Fruit fly (Drosophila melanogaster): ENCODE data around the gene t.
A peak's percentile ranks its signal among the peaks of the same experiment; 100 is the strongest.

Gene t

dm6 chrX:9251212-9251877, 28.3 kb upstream of the t start (continued):
- peak; percentile 55; the same call in 2 of the 3 replicates for TF ChIP-seq zfh1 (GFP tag; IDR thresholded peaks at IDR 0.05)
- peak; percentile 21 for TF ChIP-seq unpg (GFP tag; optimal IDR thresholded peaks at IDR 0.05)
- TF ChIP-seq tgo (GFP tag; IDR thresholded peaks at IDR 0.05): peak; percentile 56
- TF ChIP-seq Trl (optimal IDR thresholded peaks at IDR 0.05): no peak
- TF ChIP-seq Trl (GFP tag; optimal IDR thresholded peaks at IDR 0.05): no peak
- TF ChIP-seq tin (GFP tag; optimal IDR thresholded peaks at IDR 0.05): peak; percentile 22
- no peak; the same call in 1 of the 2 replicates for TF ChIP-seq dati (GFP tag; IDR thresholded peaks at IDR 0.05)
- no peak for TF ChIP-seq eyg (GFP tag; optimal IDR thresholded peaks at IDR 0.05)
- TF ChIP-seq stc (GFP tag; IDR thresholded peaks at IDR 0.05): peak; percentile 43; the same call in 1 of the 2 replicates
- TF ChIP-seq CG7556 (GFP tag; optimal IDR thresholded peaks at IDR 0.05): peak; percentile 4
- no peak for TF ChIP-seq CG17568 (GFP tag; optimal IDR thresholded peaks at IDR 0.05)
- TF ChIP-seq chif (GFP tag; optimal IDR thresholded peaks at IDR 0.05): peak in 1 of 2 experiments; percentile 4
- peak; percentile 52 for TF ChIP-seq CG14441 (GFP tag; IDR thresholded peaks at IDR 0.05)
- no peak for TF ChIP-seq MTF-1 (GFP tag; optimal IDR thresholded peaks at IDR 0.05; ENCODE audit: borderline replicate concordance)
- TF ChIP-seq Asciz (GFP tag; optimal IDR thresholded peaks at IDR 0.05): peak; percentile 20
- no peak for TF ChIP-seq Kr (GFP tag; optimal IDR thresholded peaks at IDR 0.05)
- TF ChIP-seq wek (GFP tag; optimal IDR thresholded peaks at IDR 0.05): no peak
- peak; percentile 85 for TF ChIP-seq Ets65A (GFP tag)
- no peak for TF ChIP-seq D19B (GFP tag; optimal IDR thresholded peaks at IDR 0.05)
- TF ChIP-seq CG12744 (GFP tag; optimal IDR thresholded peaks at IDR 0.05): no peak
- TF ChIP-seq CG32767 (GFP tag; IDR thresholded peaks at IDR 0.05): 0 out of 2 replicates have a peak, but pooled peaks have one; percentile 28
- TF ChIP-seq wor (GFP tag; IDR thresholded peaks at IDR 0.05): peak; percentile 30; the same call in 1 of the 2 replicates
- no peak for TF ChIP-seq CG18764 (GFP tag; optimal IDR thresholded peaks at IDR 0.05)
- no peak for TF ChIP-seq CG11247 (GFP tag; IDR thresholded peaks at IDR 0.05)
- peak; percentile 23 for TF ChIP-seq CG10654 (GFP tag; optimal IDR thresholded peaks at IDR 0.05)
- no peak for TF ChIP-seq al (GFP tag; IDR thresholded peaks at IDR 0.05)
- TF ChIP-seq exex (tag; optimal IDR thresholded peaks at IDR 0.05): no peak
- no peak for TF ChIP-seq Spps (tag; optimal IDR thresholded peaks at IDR 0.05)
- peak in 1 of 2 experiments; percentile 24 for TF ChIP-seq dpn (GFP tag; optimal IDR thresholded peaks at IDR 0.05)
- TF ChIP-seq Ada2b (GFP tag; IDR thresholded peaks at IDR 0.05): 0 out of 2 replicates have a peak, but pooled peaks have one; percentile 19
- peak; percentile 38 for TF ChIP-seq CG30403 (GFP tag; optimal IDR thresholded peaks at IDR 0.05)
- peak; percentile 12 for TF ChIP-seq pum (GFP tag; optimal IDR thresholded peaks at IDR 0.05)
- TF ChIP-seq hkb (optimal IDR thresholded peaks at IDR 0.05): no peak
- TF ChIP-seq hkb (GFP tag; IDR thresholded peaks at IDR 0.05): 0 out of 2 replicates have a peak, but pooled peaks have one; percentile 36
- no peak for TF ChIP-seq nerfin-2 (GFP tag; IDR thresholded peaks at IDR 0.05; ENCODE audit: partially characterized antibody)
- TF ChIP-seq CG1602 (GFP tag; optimal IDR thresholded peaks at IDR 0.05): no peak
- TF ChIP-seq Bteb2 (GFP tag; optimal IDR thresholded peaks at IDR 0.05): no peak
- TF ChIP-seq Antp (GFP tag; optimal IDR thresholded peaks at IDR 0.05): peak; percentile 13
- peak; percentile 12 for TF ChIP-seq CG12659 (GFP tag; optimal IDR thresholded peaks at IDR 0.05)
- TF ChIP-seq CG15269 (tag; optimal IDR thresholded peaks at IDR 0.05): peak; percentile 42
- no peak for TF ChIP-seq sc (optimal IDR thresholded peaks at IDR 0.05)
- TF ChIP-seq sc (GFP tag; optimal IDR thresholded peaks at IDR 0.05): no peak
- peak; percentile 28; the same call in 1 of the 2 replicates for TF ChIP-seq Ptx1 (GFP tag; IDR thresholded peaks at IDR 0.05)
- TF ChIP-seq CG7372 (GFP tag; IDR thresholded peaks at IDR 0.05): no peak
- TF ChIP-seq bowl (GFP tag; IDR thresholded peaks at IDR 0.05): no peak
- TF ChIP-seq CG2120 (GFP tag; optimal IDR thresholded peaks at IDR 0.05): peak; percentile 1
- no peak for TF ChIP-seq CG18011 (GFP tag; optimal IDR thresholded peaks at IDR 0.05)
- no peak for TF ChIP-seq TFAM (GFP tag; optimal IDR thresholded peaks at IDR 0.05)
- 0 out of 3 replicates have a peak, but pooled peaks have one; percentile 41 for TF ChIP-seq ase (GFP tag; IDR thresholded peaks at IDR 0.05)
- TF ChIP-seq CG9727 (GFP tag; optimal IDR thresholded peaks at IDR 0.05): peak; percentile 2
- TF ChIP-seq CG1792 (GFP tag; optimal IDR thresholded peaks at IDR 0.05): no peak

Data from whole organism, embryonic.